Worm (Caenorhabditis elegans): Measurements from ENCODE around the gene F25A2.1.
A peak's percentile ranks its signal among the peaks of the same experiment; 100 is the strongest.

Gene F25A2.1

ce11 chrV:1220509-1220908 is 41.1 kb downstream of the F25A2.1 start, which contains the start of gene Y50D4A.10:
Gene Y50D4A.10 (minus strand): TSS chrV:1220565.
- TF ChIP-seq sem-4 (tag; optimal IDR thresholded peaks at IDR 0.05) (no peak), snpc-4 (tag; optimal IDR thresholded peaks at IDR 0.05) (no peak), lin-39 (tag; optimal IDR thresholded peaks at IDR 0.05) (no peak)

DNA sequence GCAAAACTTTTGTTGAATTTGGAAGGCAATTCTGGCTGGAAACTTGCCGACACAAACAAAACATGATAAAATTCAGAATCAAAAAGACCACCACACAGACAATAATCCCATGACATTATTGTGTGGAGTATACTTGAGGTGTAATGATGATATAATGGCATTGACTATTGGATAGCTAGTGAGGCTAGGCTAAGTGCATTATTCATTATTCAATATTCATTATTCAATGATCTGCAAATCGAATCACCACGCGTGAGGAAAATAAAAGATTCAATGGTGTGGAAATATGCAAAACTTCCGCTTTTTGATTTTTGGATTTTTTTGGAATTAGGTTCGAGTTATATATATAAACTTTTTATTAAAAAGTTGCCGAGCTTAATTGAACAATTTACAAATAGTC is 44.2 kb downstream of the F25A2.1 start:
- TF ChIP-seq nhr-77 (tag; optimal IDR thresholded peaks at IDR 0.05): no peak
- TF ChIP-seq nhr-12 (tag; optimal IDR thresholded peaks at IDR 0.05): no peak
- TF ChIP-seq sma-3 (GFP tag; optimal IDR thresholded peaks at IDR 0.05): no peak
- no peak for TF ChIP-seq nhr-6 (tag; optimal IDR thresholded peaks at IDR 0.05)
- TF ChIP-seq gmeb-1 (tag; optimal IDR thresholded peaks at IDR 0.05): no peak
- no peak for TF ChIP-seq sem-4 (tag; optimal IDR thresholded peaks at IDR 0.05)
- TF ChIP-seq elt-3 (tag; optimal IDR thresholded peaks at IDR 0.05): no peak
- TF ChIP-seq nhr-23 (tag; optimal IDR thresholded peaks at IDR 0.05): no peak
- no peak for TF ChIP-seq mbf-1 (tag; optimal IDR thresholded peaks at IDR 0.05)
- no peak for TF ChIP-seq F13H6.1 (tag; optimal IDR thresholded peaks at IDR 0.05)
- no peak for TF ChIP-seq lin-39 (tag; optimal IDR thresholded peaks at IDR 0.05)
- no peak for TF ChIP-seq Y55F3AM.14 (GFP tag; optimal IDR thresholded peaks at IDR 0.05)
- no peak for TF ChIP-seq unc-55 (GFP tag; optimal IDR thresholded peaks at IDR 0.05)
- TF ChIP-seq snpc-4 (tag; optimal IDR thresholded peaks at IDR 0.05): no peak
- no peak for TF ChIP-seq blmp-1 (tag; optimal IDR thresholded peaks at IDR 0.05; ENCODE audit: insufficient read depth)
- no peak for TF ChIP-seq ceh-16 (tag; optimal IDR thresholded peaks at IDR 0.05)
- TF ChIP-seq nhr-11 (tag; optimal IDR thresholded peaks at IDR 0.05): no peak
- TF ChIP-seq peb-1 (tag; optimal IDR thresholded peaks at IDR 0.05): no peak
- no peak for TF ChIP-seq nhr-129 (tag; optimal IDR thresholded peaks at IDR 0.05)

DNA sequence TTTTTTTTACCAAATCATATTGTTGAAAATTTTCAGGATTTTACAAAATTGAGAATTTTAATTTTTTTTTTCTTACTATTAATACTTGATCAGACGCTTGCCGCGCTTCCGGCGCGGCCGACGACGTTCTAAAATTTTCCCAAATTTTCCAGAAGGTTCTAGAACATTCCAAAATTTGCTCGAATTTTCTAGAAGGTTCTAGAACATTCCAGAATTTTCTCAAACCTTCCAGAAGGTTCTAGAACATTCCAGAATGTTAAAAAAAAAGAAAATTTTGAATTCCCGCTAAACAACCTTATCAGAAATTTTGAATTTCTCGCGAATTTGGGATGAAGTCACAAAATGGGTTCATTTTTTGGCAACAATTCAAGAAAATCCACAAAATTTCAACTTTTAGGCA is 46.9 kb downstream of the F25A2.1 start:
- TF ChIP-seq lin-39 (tag; optimal IDR thresholded peaks at IDR 0.05) (no peak), mab-5 (tag; optimal IDR thresholded peaks at IDR 0.05) (no peak), sem-4 (tag; optimal IDR thresholded peaks at IDR 0.05) (no peak), unc-62 (GFP tag; optimal IDR thresholded peaks at IDR 0.05) (no peak), zag-1 (tag; optimal IDR thresholded peaks at IDR 0.05) (no peak), nhr-77 (tag; optimal IDR thresholded peaks at IDR 0.05) (no peak), ztf-1 (GFP tag; conservative IDR thresholded peaks at IDR 0.05) (no peak), sma-3 (GFP tag; optimal IDR thresholded peaks at IDR 0.05) (no peak), nhr-12 (tag; optimal IDR thresholded peaks at IDR 0.05) (no peak), R02D3.7 (tag; optimal IDR thresholded peaks at IDR 0.05) (no peak), ceh-82 (tag; optimal IDR thresholded peaks at IDR 0.05) (no peak), blmp-1 (tag; optimal IDR thresholded peaks at IDR 0.05; ENCODE audit: insufficient read depth) (no peak), ceh-16 (tag; optimal IDR thresholded peaks at IDR 0.05) (no peak), dmd-4 (tag; optimal IDR thresholded peaks at IDR 0.05) (no peak), egl-27 (tag; optimal IDR thresholded peaks at IDR 0.05) (no peak)

DNA sequence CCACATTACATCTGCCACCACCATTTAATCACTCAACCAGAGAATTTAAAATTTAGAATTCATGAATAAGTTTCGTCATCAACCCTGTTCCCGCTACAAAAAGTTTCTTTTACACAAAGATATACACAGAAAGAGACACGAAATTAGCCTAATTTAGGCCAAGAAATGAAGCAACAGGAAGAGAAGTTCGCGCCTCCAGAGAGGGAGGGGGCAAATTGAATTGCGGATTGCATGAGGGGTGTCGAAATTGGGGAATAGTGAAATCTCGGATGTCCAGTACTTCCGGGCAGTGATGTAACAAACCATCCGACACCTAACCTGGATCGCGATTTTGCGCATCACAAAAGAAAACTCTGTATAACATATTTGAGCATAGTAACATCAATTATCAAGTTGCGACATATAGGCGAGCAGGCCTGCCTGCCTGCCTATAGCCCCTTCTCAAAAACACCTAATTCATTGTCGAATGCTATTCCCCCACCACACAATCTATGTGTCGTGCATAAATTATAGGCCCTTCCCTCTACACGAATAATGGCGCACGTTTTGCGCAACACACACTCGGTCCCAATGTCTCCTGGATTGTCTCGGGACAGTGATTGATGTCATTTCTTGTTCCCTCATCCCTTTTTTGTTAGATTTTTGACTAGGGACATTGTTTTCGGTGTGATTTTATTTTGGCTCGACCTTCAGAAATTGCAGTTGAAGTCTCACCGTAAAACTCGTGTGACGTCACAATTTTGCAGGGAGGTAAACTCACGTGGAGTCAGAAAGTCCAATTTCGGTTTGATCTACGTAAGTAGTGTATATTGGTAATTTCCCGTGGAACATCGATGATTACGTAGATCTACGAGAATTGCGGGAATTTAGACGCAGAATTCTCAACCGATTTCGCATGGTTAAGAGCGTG is 48.6 kb downstream of the F25A2.1 start:
- TF ChIP-seq nhr-129 (tag; optimal IDR thresholded peaks at IDR 0.05) (no peak), mab-5 (tag; optimal IDR thresholded peaks at IDR 0.05) (peak; percentile 90)

DNA sequence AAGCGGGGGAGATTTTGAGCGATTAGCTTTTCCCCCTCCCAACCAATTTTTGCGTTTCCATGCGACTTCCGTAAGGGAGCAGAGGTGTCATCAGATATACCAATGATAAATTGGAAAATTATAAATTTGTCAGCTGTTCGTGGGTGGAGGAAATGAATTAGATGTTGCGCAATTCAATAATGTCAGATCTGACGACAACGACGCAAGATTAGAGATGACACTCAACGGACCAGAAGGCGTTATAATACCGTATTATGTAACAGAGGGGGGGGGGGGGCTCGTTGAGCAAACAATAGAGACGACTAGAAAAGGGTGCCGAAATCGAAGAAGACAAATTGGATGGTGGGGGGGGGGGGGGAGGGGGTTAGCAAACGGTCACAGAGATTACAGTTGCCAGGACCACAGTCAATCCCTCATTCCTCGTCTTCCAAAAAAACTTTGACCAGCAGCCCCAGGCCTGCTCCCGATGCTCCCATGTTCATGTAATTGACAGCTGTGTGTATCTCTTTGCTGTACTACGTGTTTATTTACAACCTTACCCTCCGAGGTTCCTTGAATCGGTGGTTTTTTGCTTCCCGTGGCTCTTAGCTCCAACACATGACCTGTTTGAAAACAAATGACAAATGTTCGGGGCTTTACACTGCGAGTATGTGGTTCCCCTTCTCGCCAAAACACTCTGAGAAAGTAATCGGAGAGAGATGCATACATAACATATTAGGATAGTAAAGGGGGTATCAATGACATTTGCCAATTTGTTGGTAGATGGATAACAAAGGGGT is 49.7 kb downstream of the F25A2.1 start:
- TF ChIP-seq lin-39 (tag; optimal IDR thresholded peaks at IDR 0.05): peak; percentile 23
- TF ChIP-seq sem-4 (tag; optimal IDR thresholded peaks at IDR 0.05): no peak
- TF ChIP-seq lsy-2 (tag; optimal IDR thresholded peaks at IDR 0.05): peak in 1 of 2 experiments; percentile 17
- TF ChIP-seq mab-5 (tag; optimal IDR thresholded peaks at IDR 0.05): peak; percentile 32
- peak; percentile 66 for TF ChIP-seq nhr-129 (tag; optimal IDR thresholded peaks at IDR 0.05)
- no peak for TF ChIP-seq aly-2 (tag; optimal IDR thresholded peaks at IDR 0.05)
- no peak for TF ChIP-seq lin-11 (tag; optimal IDR thresholded peaks at IDR 0.05)

Data from whole organism, L2 larva.